Fruit fly (Drosophila melanogaster) whole organism, embryonic: ENCODE data around the gene Baldspot.

Experiments used
- Atf6 ChIP-seq: fragments of 200-800 bp; sonication (Bioruptor generic); IDR thresholded peaks from 2 replicates; pipeline ENCODE4 v1.3.6; 2022; ENCODE audit warnings: missing biosample characterization, missing genetic modification characterization
- Bgb ChIP-seq: fragments of 200-800 bp; sonication (Bioruptor generic); IDR thresholded peaks from 2 replicates; pipeline ENCODE4 v1.3.6; 2022; ENCODE audit warnings: missing biosample characterization, missing genetic modification characterization; ENCODE audit not compliant: partially characterized antibody
- CG10321 ChIP-seq: fragments of 200-800 bp; sonication (Bioruptor generic); IDR thresholded peaks from 2 replicates; pipeline ENCODE4 v1.3.6; 2022; ENCODE audit warnings: missing biosample characterization, missing genetic modification characterization
- CG10462 ChIP-seq: fragments of 200-800 bp; sonication (Bioruptor generic); optimal IDR thresholded peaks from 2 replicates; lab custom pipeline; 2016; ENCODE audit warnings: missing biosample characterization, missing genetic modification characterization
- CG11247 ChIP-seq: fragments of 200-800 bp; sonication (Bioruptor generic); IDR thresholded peaks from 2 replicates; pipeline ENCODE4 v1.3.6; 2022; ENCODE audit warnings: missing biosample characterization, missing genetic modification characterization
- CG1233 ChIP-seq: fragments of 200-800 bp; sonication (Bioruptor generic); optimal IDR thresholded peaks from 4 replicates; lab custom pipeline; 2018; ENCODE audit warnings: missing biosample characterization, mild to moderate bottlenecking, missing genetic modification characterization
- CG12391 ChIP-seq: fragments of 200-800 bp; sonication (Bioruptor generic); optimal IDR thresholded peaks from 3 replicates; lab custom pipeline; 2018; ENCODE audit warnings: missing biosample characterization, mild to moderate bottlenecking, missing genetic modification characterization, moderate library complexity
- CG14014 ChIP-seq: fragments of 200-800 bp; sonication (Bioruptor generic); IDR thresholded peaks from 2 replicates; pipeline ENCODE4 v1.3.6; 2022; ENCODE audit warnings: missing biosample characterization, missing genetic modification characterization
- CG14441 ChIP-seq: fragments of 200-800 bp; sonication (Bioruptor generic); IDR thresholded peaks from 2 replicates; pipeline ENCODE4 v1.3.6; 2022; ENCODE audit warnings: missing biosample characterization, missing genetic modification characterization
- CG14710 ChIP-seq: fragments of 200-800 bp; sonication (Bioruptor generic); optimal IDR thresholded peaks from 3 replicates; lab custom pipeline; 2019; ENCODE audit warnings: missing biosample characterization, mild to moderate bottlenecking, missing genetic modification characterization, moderate library complexity
- CG15479 ChIP-seq: fragments of 200-800 bp; sonication (Bioruptor generic); optimal IDR thresholded peaks from 3 replicates; lab custom pipeline; 2019; ENCODE audit warnings: missing biosample characterization, mild to moderate bottlenecking, missing genetic modification characterization, moderate library complexity
- CG1602 ChIP-seq: fragments of 200-800 bp; sonication (Bioruptor generic); optimal IDR thresholded peaks from 3 replicates; lab custom pipeline; 2016; ENCODE audit warnings: missing biosample characterization, missing genetic modification characterization
- CG1647 ChIP-seq: fragments of 200-800 bp; sonication (Bioruptor generic); optimal IDR thresholded peaks from 3 replicates; lab custom pipeline; 2016; ENCODE audit warnings: missing biosample characterization, missing genetic modification characterization
- CG17385 ChIP-seq: fragments of 200-800 bp; sonication (Bioruptor generic); optimal IDR thresholded peaks from 3 replicates; lab custom pipeline; 2018; ENCODE audit warnings: missing biosample characterization, mild to moderate bottlenecking, missing genetic modification characterization
- CG17612 ChIP-seq: fragments of 200-800 bp; sonication (Bioruptor generic); IDR thresholded peaks from 2 replicates; pipeline ENCODE4 v1.3.6; 2022; ENCODE audit warnings: missing biosample characterization, missing genetic modification characterization
- CG17802 ChIP-seq: fragments of 200-800 bp; sonication (Bioruptor generic); optimal IDR thresholded peaks from 2 replicates; lab custom pipeline; 2018; ENCODE audit warnings: missing biosample characterization, mild to moderate bottlenecking, missing genetic modification characterization, moderate library complexity
- CG17829 ChIP-seq: fragments of 200-800 bp; optimal IDR thresholded peaks from 2 replicates; lab custom pipeline; 2019; ENCODE audit warnings: missing biosample characterization, mild to moderate bottlenecking, missing genetic modification characterization, moderate library complexity
- CG1832 ChIP-seq: fragments of 200-800 bp; sonication (Bioruptor generic); optimal IDR thresholded peaks from 2 replicates; lab custom pipeline; 2017; ENCODE audit warnings: missing biosample characterization, mild to moderate bottlenecking, missing genetic modification characterization, inconsistent platforms
- CG18764 ChIP-seq: fragments of 200-800 bp; sonication (Bioruptor generic); optimal IDR thresholded peaks from 3 replicates; lab custom pipeline; 2016; ENCODE audit warnings: missing biosample characterization, missing genetic modification characterization
- CG30431 ChIP-seq: fragments of 200-800 bp; sonication (Bioruptor generic); optimal IDR thresholded peaks from 2 replicates; lab custom pipeline; 2017; ENCODE audit warnings: missing biosample characterization, missing genetic modification characterization
- CG31388 ChIP-seq: fragments of 200-800 bp; sonication (Bioruptor generic); optimal IDR thresholded peaks from 2 replicates; lab custom pipeline; 2016; ENCODE audit warnings: missing biosample characterization, missing genetic modification characterization
- CG34376 ChIP-seq: fragments of 200-800 bp; sonication (Bioruptor generic); optimal IDR thresholded peaks from 2 replicates; lab custom pipeline; 2018; ENCODE audit warnings: missing biosample characterization, mild to moderate bottlenecking, missing genetic modification characterization
- CG6175 ChIP-seq: fragments of 200-800 bp; sonication (Bioruptor generic); IDR thresholded peaks from 3 replicates; pipeline ENCODE4 v1.3.6; 2022; ENCODE audit warnings: missing biosample characterization, missing genetic modification characterization
- CG6272 ChIP-seq: fragments of 200-800 bp; sonication (Bioruptor generic); IDR thresholded peaks from 2 replicates; pipeline ENCODE4 v1.3.6; 2022; ENCODE audit warnings: missing biosample characterization, missing genetic modification characterization
- CG6813 ChIP-seq: fragments of 200-800 bp; sonication (Bioruptor generic); optimal IDR thresholded peaks from 2 replicates; lab custom pipeline; 2017; ENCODE audit warnings: missing biosample characterization, missing genetic modification characterization, mild to moderate bottlenecking, moderate library complexity, missing genetic modification reagents
- CG9876 ChIP-seq: fragments of 200-800 bp; sonication (Bioruptor generic); optimal IDR thresholded peaks from 2 replicates; lab custom pipeline; 2016; ENCODE audit warnings: missing biosample characterization, missing genetic modification characterization
- Dad ChIP-seq: fragments of 200-800 bp; sonication (Bioruptor generic); optimal IDR thresholded peaks from 3 replicates; lab custom pipeline; 2016; ENCODE audit warnings: missing biosample characterization, missing genetic modification characterization
- Eip74EF ChIP-seq, 2 experiments: fragments of 200-800 bp in 1 of 2; fragments of >200 bp in 1 of 2; sonication (Bioruptor generic) in 1 of 2; optimal IDR thresholded peaks; 2 replicates each; lab custom pipeline; 2017 to 2019; ENCODE audit warnings: missing biosample characterization in 2 of 2, missing genetic modification characterization in 2 of 2, mild to moderate bottlenecking in 1 of 2, moderate library complexity in 1 of 2
- Fer1 ChIP-seq: fragments of 200-800 bp; sonication (Bioruptor generic); optimal IDR thresholded peaks from 2 replicates; lab custom pipeline; 2017; ENCODE audit warnings: missing biosample characterization, mild to moderate bottlenecking, missing genetic modification characterization
- Med ChIP-seq: fragments of 200-800 bp; sonication (Bioruptor generic); peaks from one replicate; lab custom pipeline; 2016; ENCODE audit warnings: missing biosample characterization, missing genetic modification characterization, mild to moderate bottlenecking, inconsistent platforms, moderate library complexity
- Mrtf ChIP-seq: fragments of 200-800 bp; sonication (Bioruptor generic); IDR thresholded peaks from 3 replicates; pipeline ENCODE4 v1.3.6; 2022; ENCODE audit warnings: missing biosample characterization, missing genetic modification characterization
- Oaz ChIP-seq: fragments of 200-800 bp; sonication (Bioruptor generic); IDR thresholded peaks from 2 replicates; pipeline ENCODE4 v1.3.6; 2022; ENCODE audit warnings: missing biosample characterization, missing genetic modification characterization
- Poxn ChIP-seq: fragments of 200-800 bp; sonication (Bioruptor generic); IDR thresholded peaks from 2 replicates; pipeline ENCODE4 v1.3.6; 2022; ENCODE audit warnings: missing biosample characterization, missing genetic modification characterization
- Ravus ChIP-seq: fragments of 200-800 bp; sonication (Bioruptor generic); IDR thresholded peaks from 2 replicates; pipeline ENCODE4 v1.3.6; 2022; ENCODE audit warnings: missing biosample characterization, missing genetic modification characterization
- Six4 ChIP-seq: fragments of 200-800 bp; sonication (Bioruptor generic); optimal IDR thresholded peaks from 2 replicates; lab custom pipeline; 2016; ENCODE audit warnings: missing biosample characterization, missing genetic modification characterization
- Spps ChIP-seq: fragments of 200-800 bp; sonication (Bioruptor generic); optimal IDR thresholded peaks from 2 replicates; lab custom pipeline; 2018; ENCODE audit warnings: missing biosample characterization, mild to moderate bottlenecking, missing genetic modification characterization
- Stat92E ChIP-seq, 3 experiments: fragments of >200 bp in 2 of 3; fragments of 200-800 bp in 1 of 3; sonication (Bioruptor generic) in 1 of 3; optimal IDR thresholded peaks; 2 replicates each; lab custom pipeline; 2017 to 2019; ENCODE audit warnings: missing biosample characterization in 3 of 3, missing genetic modification characterization in 3 of 3, mild to moderate bottlenecking in 1 of 3, moderate library complexity in 1 of 3
- br ChIP-seq: fragments of >200 bp; optimal IDR thresholded peaks from 2 replicates; lab custom pipeline; 2017
- cg ChIP-seq: fragments of 200-800 bp; sonication (Bioruptor generic); optimal IDR thresholded peaks from 3 replicates; lab custom pipeline; 2019; ENCODE audit warnings: missing biosample characterization, mild to moderate bottlenecking, missing genetic modification characterization, moderate library complexity
- dmrt11E ChIP-seq: fragments of 200-800 bp; sonication (Bioruptor generic); optimal IDR thresholded peaks from 3 replicates; lab custom pipeline; 2018; ENCODE audit warnings: missing biosample characterization, mild to moderate bottlenecking, missing genetic modification characterization, moderate library complexity
- h ChIP-seq: fragments of >200 bp; optimal IDR thresholded peaks from 2 replicates; lab custom pipeline; 2017
- jing ChIP-seq: fragments of 200-800 bp; sonication (Bioruptor generic); optimal IDR thresholded peaks from 2 replicates; lab custom pipeline; 2018; ENCODE audit warnings: missing biosample characterization, mild to moderate bottlenecking, missing genetic modification characterization
- jumu ChIP-seq: fragments of 200-800 bp; sonication (Bioruptor generic); optimal IDR thresholded peaks from 3 replicates; lab custom pipeline; 2016; ENCODE audit warnings: missing biosample characterization, missing genetic modification characterization
- kni ChIP-seq: fragments of 200-800 bp; sonication (Bioruptor generic); optimal IDR thresholded peaks from 3 replicates; lab custom pipeline; 2017; ENCODE audit warnings: mild to moderate bottlenecking, missing biosample characterization, missing genetic modification reagents, missing genetic modification characterization
- mirr ChIP-seq: fragments of 200-800 bp; sonication (Bioruptor generic); optimal IDR thresholded peaks from 3 replicates; lab custom pipeline; 2018; ENCODE audit warnings: missing biosample characterization, mild to moderate bottlenecking, missing genetic modification characterization
- p53 ChIP-seq: fragments of 200-800 bp; sonication (Bioruptor generic); optimal IDR thresholded peaks from 2 replicates; lab custom pipeline; 2016; ENCODE audit warnings: missing biosample characterization, missing genetic modification characterization
- psq ChIP-seq: fragments of 200-800 bp; sonication (Bioruptor generic); optimal IDR thresholded peaks from 2 replicates; lab custom pipeline; 2017; ENCODE audit warnings: missing biosample characterization, missing genetic modification characterization
- sd ChIP-seq: fragments of 200-800 bp; sonication (Bioruptor generic); optimal IDR thresholded peaks from 3 replicates; lab custom pipeline; 2018; ENCODE audit warnings: missing biosample characterization, mild to moderate bottlenecking, missing genetic modification characterization, moderate library complexity
- sens ChIP-seq: fragments of 200-800 bp; sonication (Bioruptor generic); peaks from one replicate; lab custom pipeline; 2016; ENCODE audit warnings: missing biosample characterization, missing genetic modification characterization
- trh ChIP-seq: fragments of 200-800 bp; sonication (Bioruptor generic); optimal IDR thresholded peaks from 2 replicates; lab custom pipeline; 2016; ENCODE audit warnings: missing biosample characterization, missing genetic modification characterization

The Baldspot gene

dm6 chr3L:16709673-16710257, 48.4 kb upstream of the Baldspot start (continued):
- TF ChIP-seq psq (GFP tag; lab: Kevin White, UChicago) (no peak), CG1832 (GFP tag; lab: Kevin White, UChicago) (peak; percentile 36), jumu (GFP tag; lab: Kevin White, UChicago) (no peak), Eip74EF (GFP tag; optimal IDR thresholded peaks at IDR 0.05; lab: Kevin White, UChicago) (no peak), CG6272 (GFP tag; lab: Robert Waterston, UW) (no peak), trh (GFP tag; lab: Kevin White, UChicago) (no peak), h (no peak), CG12391 (tag; lab: Kevin White, UChicago) (no peak), CG17612 (no peak), CG10462 (no peak), CG14441 (GFP tag; lab: Robert Waterston, UW) (no peak), CG17802 (no peak), Bgb (GFP tag; lab: Robert Waterston, UW) (no peak), CG30431 (GFP tag; lab: Kevin White, UChicago) (no peak), p53 (GFP tag; lab: Kevin White, UChicago) (no peak), sd (tag; lab: Kevin White, UChicago) (peak; percentile 22)

dm6 chr3L:16708738-16709350, 47.4 kb upstream of the Baldspot start:
- TF ChIP-seq Dad (GFP tag; lab: Kevin White, UChicago) (no peak), CG1602 (no peak), Six4 (no peak), CG34376 (GFP tag; lab: Kevin White, UChicago) (peak; percentile 75), mirr (GFP tag; lab: Kevin White, UChicago) (no peak), CG15479 (GFP tag; lab: Kevin White, UChicago) (no peak), Med (peak; percentile 75), CG17385 (GFP tag; lab: Kevin White, UChicago) (peak; percentile 46), CG14014 (GFP tag; lab: Robert Waterston, UW) (no peak), CG31388 (GFP tag; lab: Kevin White, UChicago) (no peak), CG1647 (no peak), Stat92E (GFP tag; optimal IDR thresholded peaks at IDR 0.05; lab: Kevin White, UChicago) (no peak), CG14710 (tag; lab: Kevin White, UChicago) (no peak), CG10321 (GFP tag; lab: Robert Waterston, UW) (no peak), Ravus (GFP tag; lab: Robert Waterston, UW) (no peak), jing (GFP tag; lab: Kevin White, UChicago) (no peak), sens (peak; percentile 61), Mrtf (GFP tag; lab: Robert Waterston, UW) (no peak), Oaz (GFP tag; lab: Robert Waterston, UW) (no peak), CG9876 (GFP tag; lab: Kevin White, UChicago) (no peak), Spps (tag; lab: Kevin White, UChicago) (no peak), Atf6 (GFP tag; lab: Robert Waterston, UW) (peak; percentile 56), dmrt11E (peak; percentile 2), br (lab: Kevin White, UChicago) (no peak), Poxn (GFP tag; lab: Robert Waterston, UW) (no peak), CG11247 (GFP tag; lab: Robert Waterston, UW) (no peak), kni (GFP tag; lab: Kevin White, UChicago) (no peak), CG1233 (GFP tag; lab: Kevin White, UChicago) (no peak), cg (peak; percentile 48), CG6175 (GFP tag; lab: Robert Waterston, UW) (no peak), CG18764 (GFP tag; lab: Kevin White, UChicago) (no peak), CG14441 (GFP tag; lab: Robert Waterston, UW) (no peak), CG17829 (tag; lab: Kevin White, UChicago) (no peak), Fer1 (GFP tag; lab: Kevin White, UChicago) (peak; percentile 1), CG6813 (GFP tag; lab: Kevin White, UChicago) (no peak)
